Worm (Caenorhabditis elegans) whole organism, late embryonic: ENCODE data around the gene C34E10.12.

Source experiments
- C08G9.2 ChIP-seq: sonication (generic microtip); optimal IDR thresholded peaks from 2 replicates; lab custom pipeline; 2016; ENCODE audit warnings: mild to moderate bottlenecking, missing genetic modification characterization, moderate library complexity, missing compliant biosample characterization
- C38D4.7 ChIP-seq: fragments of 200-800 bp; sonication (Bioruptor generic); optimal IDR thresholded peaks from 2 replicates; lab custom pipeline; 2018; ENCODE audit warnings: mild to moderate bottlenecking, missing genetic modification characterization, moderate library complexity, missing compliant biosample characterization
- F13H6.1 ChIP-seq: sonication (generic microtip); optimal IDR thresholded peaks from 2 replicates; lab custom pipeline; 2016; ENCODE audit warnings: missing genetic modification characterization, missing compliant biosample characterization
- K09A11.1 ChIP-seq: sonication (generic microtip); optimal IDR thresholded peaks from 2 replicates; lab custom pipeline; 2017; ENCODE audit warnings: antibody characterized with exemption, mild to moderate bottlenecking, missing genetic modification characterization, missing compliant biosample characterization; ENCODE audit not compliant: insufficient read depth
- T23F11.4 ChIP-seq: fragments of 200-800 bp; sonication (Bioruptor generic); optimal IDR thresholded peaks from 2 replicates; lab custom pipeline; 2018; ENCODE audit warnings: mild to moderate bottlenecking, missing genetic modification characterization, missing compliant biosample characterization
- ceh-14 ChIP-seq: sonication (generic microtip); optimal IDR thresholded peaks from 2 replicates; lab custom pipeline; 2016; ENCODE audit warnings: missing genotype, missing genetic modification characterization, missing compliant biosample characterization
- ceh-18 ChIP-seq: sonication (generic microtip); optimal IDR thresholded peaks from 2 replicates; lab custom pipeline; 2016; ENCODE audit warnings: missing genetic modification characterization, missing compliant biosample characterization
- ceh-2 ChIP-seq: sonication (generic microtip); optimal IDR thresholded peaks from 2 replicates; lab custom pipeline; 2016; ENCODE audit warnings: missing genotype, missing genetic modification characterization, missing compliant biosample characterization
- ceh-24 ChIP-seq: sonication (generic microtip); optimal IDR thresholded peaks from 2 replicates; lab custom pipeline; 2016; ENCODE audit warnings: mild to moderate bottlenecking, missing genetic modification characterization, missing compliant biosample characterization
- ceh-31 ChIP-seq: sonication (generic microtip); optimal IDR thresholded peaks from 2 replicates; lab custom pipeline; 2016; ENCODE audit warnings: missing genetic modification characterization, missing compliant biosample characterization
- ceh-34 ChIP-seq: sonication (generic microtip); optimal IDR thresholded peaks from 2 replicates; lab custom pipeline; 2016; ENCODE audit warnings: mild to moderate bottlenecking, missing genetic modification characterization, missing compliant biosample characterization
- ceh-45 ChIP-seq: fragments of 200-800 bp; sonication (Bioruptor generic); IDR thresholded peaks from 2 replicates; pipeline ENCODE4 v1.3.6; 2022; ENCODE audit warnings: missing genetic modification reagents, missing genetic modification characterization, missing compliant biosample characterization
- ceh-48 ChIP-seq: sonication (generic microtip); optimal IDR thresholded peaks from 2 replicates; lab custom pipeline; 2016; ENCODE audit warnings: missing genetic modification characterization, inconsistent platforms, missing compliant biosample characterization
- dve-1 ChIP-seq: sonication (generic microtip); optimal IDR thresholded peaks from 2 replicates; lab custom pipeline; 2017; ENCODE audit warnings: antibody characterized with exemption, mild to moderate bottlenecking, missing genetic modification characterization, missing compliant biosample characterization
- eyg-1 ChIP-seq: sonication (generic microtip); optimal IDR thresholded peaks from 2 replicates; lab custom pipeline; 2016; ENCODE audit warnings: missing genotype, missing genetic modification characterization, missing compliant biosample characterization
- hlh-13 ChIP-seq: fragments of 200-800 bp; sonication (Bioruptor generic); optimal IDR thresholded peaks from 2 replicates; lab custom pipeline; 2018; ENCODE audit warnings: mild to moderate bottlenecking, missing genetic modification characterization, missing compliant biosample characterization
- hlh-15 ChIP-seq: sonication (generic microtip); optimal IDR thresholded peaks from 2 replicates; lab custom pipeline; 2016; ENCODE audit warnings: missing genetic modification characterization, missing compliant biosample characterization
- hlh-30 ChIP-seq: sonication (generic microtip); optimal IDR thresholded peaks from 2 replicates; lab custom pipeline; 2017; ENCODE audit warnings: antibody characterized with exemption, missing genetic modification characterization, missing compliant biosample characterization; ENCODE audit not compliant: insufficient read depth
- hlh-6 ChIP-seq: sonication (generic microtip); optimal IDR thresholded peaks from 2 replicates; lab custom pipeline; 2016; ENCODE audit warnings: missing genotype, missing genetic modification characterization, missing compliant biosample characterization
- hlh-8 ChIP-seq: sonication (generic microtip); optimal IDR thresholded peaks from 2 replicates; lab custom pipeline; 2016; ENCODE audit warnings: missing genotype, missing genetic modification characterization, missing compliant biosample characterization
- lim-6 ChIP-seq: sonication (generic microtip); optimal IDR thresholded peaks from 2 replicates; lab custom pipeline; 2016; ENCODE audit warnings: missing genetic modification characterization, missing compliant biosample characterization
- mec-3 ChIP-seq: sonication (generic microtip); optimal IDR thresholded peaks from 2 replicates; lab custom pipeline; 2016; ENCODE audit warnings: borderline replicate concordance, missing genetic modification characterization, missing compliant biosample characterization
- nhr-11 ChIP-seq: fragments of 150-350 bp; optimal IDR thresholded peaks from 2 replicates; lab custom pipeline; 2014; ENCODE audit warnings: missing biosample characterization, missing genetic modification characterization
- pat-9 ChIP-seq: fragments of 200-800 bp; sonication (Bioruptor generic); optimal IDR thresholded peaks from 2 replicates; lab custom pipeline; 2018; ENCODE audit warnings: mild to moderate bottlenecking, missing genetic modification characterization, moderate library complexity, missing compliant biosample characterization
- pax-1 ChIP-seq: fragments of 150-350 bp; optimal IDR thresholded peaks from 2 replicates; lab custom pipeline; 2014; ENCODE audit warnings: missing biosample characterization, missing genetic modification characterization
- pha-2 ChIP-seq: sonication (generic microtip); optimal IDR thresholded peaks from 2 replicates; lab custom pipeline; 2017; ENCODE audit warnings: mild to moderate bottlenecking, missing genetic modification characterization, missing compliant biosample characterization
- pha-4 ChIP-seq: fragments of 150-350 bp; optimal IDR thresholded peaks from 2 replicates; lab custom pipeline; 2018; ENCODE audit warnings: missing biosample characterization, missing genetic modification reagents, missing genetic modification characterization
- pros-1 ChIP-seq: fragments of 150-350 bp; optimal IDR thresholded peaks from 2 replicates; lab custom pipeline; 2014; ENCODE audit warnings: missing biosample characterization, missing genetic modification reagents, missing genetic modification characterization
- ref-2 ChIP-seq: sonication (generic microtip); optimal IDR thresholded peaks from 2 replicates; lab custom pipeline; 2016; ENCODE audit warnings: missing genetic modification characterization, missing compliant biosample characterization
- rnt-1 ChIP-seq: sonication (generic microtip); optimal IDR thresholded peaks from 2 replicates; lab custom pipeline; 2016; ENCODE audit warnings: missing genetic modification characterization, missing compliant biosample characterization
- sdc-2 ChIP-seq: sonication (generic microtip); optimal IDR thresholded peaks from 2 replicates; lab custom pipeline; 2016; ENCODE audit warnings: missing genotype, missing genetic modification characterization, missing compliant biosample characterization
- sox-2 ChIP-seq: fragments of 200-800 bp; sonication (Bioruptor generic); IDR thresholded peaks from 2 replicates; pipeline ENCODE4 v1.3.6; 2022; ENCODE audit warnings: missing genetic modification reagents, missing genetic modification characterization, missing compliant biosample characterization
- sox-4 ChIP-seq: sonication (generic microtip); optimal IDR thresholded peaks from 2 replicates; lab custom pipeline; 2017; ENCODE audit warnings: mild to moderate bottlenecking, missing genetic modification characterization, inconsistent platforms, missing compliant biosample characterization
- syd-9 ChIP-seq: sonication (generic microtip); optimal IDR thresholded peaks from 2 replicates; lab custom pipeline; 2016; ENCODE audit warnings: mild to moderate bottlenecking, missing genetic modification characterization, moderate library complexity, missing compliant biosample characterization
- unc-42 ChIP-seq: sonication (generic microtip); optimal IDR thresholded peaks from 2 replicates; lab custom pipeline; 2016; ENCODE audit warnings: missing genotype, missing genetic modification characterization, missing compliant biosample characterization
- unc-55 ChIP-seq: sonication (generic microtip); optimal IDR thresholded peaks from 2 replicates; lab custom pipeline; 2017; ENCODE audit warnings: missing biosample characterization, missing genetic modification reagents, missing genetic modification characterization
- zip-5 ChIP-seq: sonication (generic microtip); optimal IDR thresholded peaks from 2 replicates; lab custom pipeline; 2016; ENCODE audit warnings: missing genetic modification characterization, missing compliant biosample characterization
- ztf-16 ChIP-seq: sonication (generic microtip); optimal IDR thresholded peaks from 2 replicates; lab custom pipeline; 2017; ENCODE audit warnings: missing genetic modification characterization, missing compliant biosample characterization

C34E10.12 gene

ce11 chrIII:5258918-5259317 lies 31.2 kb upstream of the C34E10.12 start, which contains the start of gene gop-2:
TSS of gene gop-2 (plus strand) at chrIII:5259023.
- no peak for TF ChIP-seq pros-1 (tag; lab: Kevin White, UChicago)
- TF ChIP-seq ceh-18 (tag; lab: Kevin White, UChicago), result no peak
- TF ChIP-seq hlh-30 (tag; lab: Kevin White, UChicago), result no peak
- no peak for TF ChIP-seq T23F11.4 (GFP tag; lab: Kevin White, UChicago)
- no peak for TF ChIP-seq hlh-8
- no peak for TF ChIP-seq pat-9
- no peak for TF ChIP-seq mec-3 (tag; lab: Kevin White, UChicago)
- TF ChIP-seq F13H6.1 (tag; lab: Kevin White, UChicago), result no peak
- TF ChIP-seq hlh-13 (GFP tag; lab: Kevin White, UChicago), result no peak
- TF ChIP-seq ceh-48 (tag; lab: Kevin White, UChicago), result no peak
- TF ChIP-seq hlh-15 (tag; lab: Kevin White, UChicago), result no peak
- TF ChIP-seq pax-1 (tag; lab: Kevin White, UChicago), result no peak

- TF ChIP-seq ceh-24 (tag; lab: Kevin White, UChicago), result no peak
- no peak for TF ChIP-seq pha-4
- no peak for TF ChIP-seq nhr-11 (tag; lab: Kevin White, UChicago)
- TF ChIP-seq zip-5 (tag; lab: Kevin White, UChicago), result no peak
- peak; percentile 19 for TF ChIP-seq unc-42 (tag; lab: Kevin White, UChicago)
- TF ChIP-seq, all 69 proteins: peak for 1
Observed at ce11 chrIII:5254108-5254507, 26.4 kb upstream of the C34E10.12 start, which contains the start of the genes sumv-1 and gop-1. TSS of gene sumv-1 (minus strand) at chrIII:5254187. TSS of gene gop-1 (plus strand) at chrIII:5254438.

- TF ChIP-seq unc-55 (no peak), hlh-6 (tag; lab: Kevin White, UChicago) (no peak)
- TF ChIP-seq, all 69 proteins: peak for 0
Observed at ce11 chrIII:5248706-5249105, 21.0 kb upstream of the C34E10.12 start.

ce11 chrIII:5245067-5245466 lies 17.4 kb upstream of the C34E10.12 start:
- TF ChIP-seq pros-1 (tag; lab: Kevin White, UChicago) (no peak), ceh-31 (no peak), mec-3 (tag; lab: Kevin White, UChicago) (no peak), eyg-1 (tag; lab: Kevin White, UChicago) (no peak), sdc-2 (tag; lab: Kevin White, UChicago) (no peak), pat-9 (no peak), zip-5 (tag; lab: Kevin White, UChicago) (no peak)

- TF ChIP-seq ceh-45 (GFP tag; lab: Robert Waterston, UW), result no peak
- TF ChIP-seq rnt-1 (tag; lab: Kevin White, UChicago), result no peak
- no peak for TF ChIP-seq ceh-18 (tag; lab: Kevin White, UChicago)
Observed at ce11 chrIII:5244539-5244938, 16.9 kb upstream of the C34E10.12 start, which contains the start of gene cnd-1. TSS of gene cnd-1 (minus strand) at chrIII:5244639.

- TF ChIP-seq K09A11.1 (tag; lab: Kevin White, UChicago) (no peak), ceh-24 (tag; lab: Kevin White, UChicago) (no peak), ceh-2 (tag; lab: Kevin White, UChicago) (no peak), ztf-16 (tag; lab: Kevin White, UChicago) (no peak), lim-6 (tag; lab: Kevin White, UChicago) (no peak), pat-9 (no peak)
Observed at ce11 chrIII:5241854-5242253, 14.2 kb upstream of the C34E10.12 start.

- TF ChIP-seq dve-1 (tag; lab: Kevin White, UChicago) (no peak), C08G9.2 (tag; lab: Kevin White, UChicago) (no peak), lim-6 (tag; lab: Kevin White, UChicago) (no peak), ceh-31 (no peak), pha-2 (tag; lab: Kevin White, UChicago) (no peak), ztf-16 (tag; lab: Kevin White, UChicago) (no peak), syd-9 (tag; lab: Kevin White, UChicago) (no peak), ceh-24 (tag; lab: Kevin White, UChicago) (no peak), ceh-45 (GFP tag; lab: Robert Waterston, UW) (no peak), ceh-14 (tag; lab: Kevin White, UChicago) (no peak), ceh-34 (tag; lab: Kevin White, UChicago) (no peak), K09A11.1 (tag; lab: Kevin White, UChicago) (no peak), sox-4 (no peak), C38D4.7 (GFP tag; lab: Kevin White, UChicago) (no peak), ref-2 (no peak), sox-2 (GFP tag; lab: Robert Waterston, UW) (no peak)
Observed at ce11 chrIII:5236104-5236503, 8.4 kb upstream of the C34E10.12 start, which contains the start of gene prx-10. TSS of gene prx-10 (plus strand) at chrIII:5236404.
